Worm (Caenorhabditis elegans): ENCODE measurements around the gene F29G6.1.

- TF ChIP-seq cog-1 (tag; optimal IDR thresholded peaks at IDR 0.05) (no peak), med-1 (GFP tag; optimal IDR thresholded peaks at IDR 0.05; ENCODE audit: insufficient read depth) (no peak), flt-1 (GFP tag; IDR thresholded peaks at IDR 0.05) (no peak), klf-2 (GFP tag; conservative IDR thresholded peaks at IDR 0.05) (no peak), ztf-29 (GFP tag; IDR thresholded peaks at IDR 0.05) (no peak), ztf-23 (GFP tag; IDR thresholded peaks at IDR 0.05) (no peak)
These were observed 53.0 kb downstream of the F29G6.1 start for ce11 chrX:11555046-11555445.
